Worm (Caenorhabditis elegans): Measurements from ENCODE around the gene grl-26.

grl-26 gene

ce11 chrIV:322497-322896, at the start of gene grl-26 (continued):
- TF ChIP-seq hlh-30 (tag; optimal IDR thresholded peaks at IDR 0.05; ENCODE audit: insufficient read depth): peak; percentile 88
- peak in 1 of 2 experiments; percentile 89 for TF ChIP-seq daf-16 (GFP tag; optimal IDR thresholded peaks at IDR 0.05)
- peak; percentile 69 for TF ChIP-seq daf-16 (tag; optimal IDR thresholded peaks at IDR 0.05)
- TF ChIP-seq nhr-11 (tag; optimal IDR thresholded peaks at IDR 0.05): no peak

DNA sequence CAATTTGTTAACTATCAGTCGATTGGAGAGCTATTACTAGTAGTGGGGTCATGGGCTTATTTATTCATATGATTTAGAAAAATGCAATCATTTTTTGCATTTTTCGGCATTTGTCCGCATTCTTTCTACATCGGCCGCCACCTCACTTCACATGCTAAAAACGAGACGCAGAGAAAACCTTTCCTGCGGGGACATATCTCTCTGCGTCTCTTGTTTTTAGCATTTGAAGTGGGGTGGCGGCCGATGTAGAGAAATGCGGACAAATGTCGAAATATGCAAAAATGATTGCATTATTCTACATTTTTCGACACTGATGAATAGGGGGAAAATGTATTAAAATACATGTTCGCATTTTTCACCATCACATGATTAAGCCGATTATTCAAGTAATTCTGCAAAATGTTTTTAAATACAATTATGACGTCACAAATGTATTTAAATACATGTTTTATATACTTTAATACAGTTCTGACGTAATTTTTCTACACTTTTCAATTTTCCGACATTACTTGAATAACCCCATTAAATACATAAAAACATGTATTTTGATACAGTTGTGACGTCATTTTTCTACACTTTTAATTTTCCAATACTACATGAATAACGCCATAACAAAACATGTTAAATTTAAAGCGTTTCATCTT, 49.7 kb upstream of the grl-26 start:
- no peak for TF ChIP-seq mxl-2 (GFP tag; conservative IDR thresholded peaks at IDR 0.05)
- TF ChIP-seq lin-29 (GFP tag; IDR thresholded peaks at IDR 0.05): no peak
- no peak for TF ChIP-seq nhr-48 (tag; optimal IDR thresholded peaks at IDR 0.05)
- TF ChIP-seq ctbp-1 (GFP tag; IDR thresholded peaks at IDR 0.05): no peak
- no peak for TF ChIP-seq pha-4 (GFP tag; IDR thresholded peaks at IDR 0.05)
- no peak for TF ChIP-seq pha-4 (tag; optimal IDR thresholded peaks at IDR 0.05)
- TF ChIP-seq nhr-77 (tag; optimal IDR thresholded peaks at IDR 0.05): no peak
- TF ChIP-seq lim-7 (GFP tag; IDR thresholded peaks at IDR 0.05): no peak
- TF ChIP-seq ceh-44 (GFP tag; IDR thresholded peaks at IDR 0.05): no peak
- TF ChIP-seq lin-38 (GFP tag; IDR thresholded peaks at IDR 0.05): peak; percentile 51
- TF ChIP-seq hlh-30 (tag; optimal IDR thresholded peaks at IDR 0.05; ENCODE audit: insufficient read depth): peak; percentile 52
- TF ChIP-seq D1046.2 (GFP tag; IDR thresholded peaks at IDR 0.05): no peak
- no peak for TF ChIP-seq attf-4 (tag; optimal IDR thresholded peaks at IDR 0.05)
- TF ChIP-seq aha-1 (tag): peak; percentile 30
- peak; percentile 10 for TF ChIP-seq hlh-11 (tag; optimal IDR thresholded peaks at IDR 0.05)
- TF ChIP-seq dve-1 (tag; optimal IDR thresholded peaks at IDR 0.05; ENCODE audit: insufficient read depth): peak; percentile 29
- TF ChIP-seq Y105C5A.15 (GFP tag; IDR thresholded peaks at IDR 0.05): no peak
- TF ChIP-seq lir-3 (tag; optimal IDR thresholded peaks at IDR 0.05): no peak
- peak; percentile 47 for TF ChIP-seq mes-2 (tag; optimal IDR thresholded peaks at IDR 0.05; ENCODE audit: poor library complexity, severe bottlenecking)
- TF ChIP-seq ceh-28 (tag; optimal IDR thresholded peaks at IDR 0.05): no peak

ce11 chrIV:366406-366805, 43.8 kb upstream of the grl-26 start:
- TF ChIP-seq ztf-7 (tag; optimal IDR thresholded peaks at IDR 0.05) (no peak), fkh-10 (GFP tag; optimal IDR thresholded peaks at IDR 0.05) (no peak), saeg-2 (GFP tag; IDR thresholded peaks at IDR 0.05) (no peak), arid-1 (GFP tag; conservative IDR thresholded peaks at IDR 0.05) (no peak), F10B5.3 (tag; optimal IDR thresholded peaks at IDR 0.05) (no peak), F37D6.2 (tag; optimal IDR thresholded peaks at IDR 0.05) (no peak), ZK546.5 (tag; optimal IDR thresholded peaks at IDR 0.05) (no peak), mdl-1 (tag; optimal IDR thresholded peaks at IDR 0.05) (peak in 1 of 2 experiments; percentile 49), mes-2 (tag; optimal IDR thresholded peaks at IDR 0.05; ENCODE audit: poor library complexity, severe bottlenecking) (no peak), Y105C5A.15 (GFP tag; IDR thresholded peaks at IDR 0.05) (no peak), D1046.2 (GFP tag; IDR thresholded peaks at IDR 0.05) (no peak), nhr-25 (tag; optimal IDR thresholded peaks at IDR 0.05; ENCODE audit: borderline replicate concordance, insufficient read depth) (no peak), nhr-111 (GFP tag; optimal IDR thresholded peaks at IDR 0.05) (no peak), mxl-2 (GFP tag; conservative IDR thresholded peaks at IDR 0.05) (no peak), dve-1 (tag; optimal IDR thresholded peaks at IDR 0.05; ENCODE audit: insufficient read depth) (no peak), nhr-76 (tag; optimal IDR thresholded peaks at IDR 0.05) (no peak), madf-9 (GFP tag; conservative IDR thresholded peaks at IDR 0.05) (no peak), zag-1 (tag; optimal IDR thresholded peaks at IDR 0.05) (no peak), F49E8.2 (tag; optimal IDR thresholded peaks at IDR 0.05; ENCODE audit: borderline replicate concordance) (no peak), zfp-2 (tag; optimal IDR thresholded peaks at IDR 0.05) (no peak), ceh-62 (tag; optimal IDR thresholded peaks at IDR 0.05) (no peak), T26A8.4 (GFP tag; IDR thresholded peaks at IDR 0.05) (no peak), T20F7.1 (GFP tag; optimal IDR thresholded peaks at IDR 0.05) (no peak), egl-27 (tag; optimal IDR thresholded peaks at IDR 0.05) (no peak), nhr-48 (tag; optimal IDR thresholded peaks at IDR 0.05) (no peak), daf-19 (GFP tag; conservative IDR thresholded peaks at IDR 0.05) (no peak), nhr-28 (tag; optimal IDR thresholded peaks at IDR 0.05) (peak; percentile 13), aha-1 (tag) (peak; percentile 90), egl-43 (GFP tag; IDR thresholded peaks at IDR 0.05) (no peak), ctbp-1 (GFP tag; IDR thresholded peaks at IDR 0.05) (no peak), spr-3 (GFP tag; optimal IDR thresholded peaks at IDR 0.05) (no peak), dpl-1 (GFP tag; optimal IDR thresholded peaks at IDR 0.05) (no peak)
